Worm (Caenorhabditis elegans): ENCODE data around the gene fbxa-7.

Gene fbxa-7

DNA sequence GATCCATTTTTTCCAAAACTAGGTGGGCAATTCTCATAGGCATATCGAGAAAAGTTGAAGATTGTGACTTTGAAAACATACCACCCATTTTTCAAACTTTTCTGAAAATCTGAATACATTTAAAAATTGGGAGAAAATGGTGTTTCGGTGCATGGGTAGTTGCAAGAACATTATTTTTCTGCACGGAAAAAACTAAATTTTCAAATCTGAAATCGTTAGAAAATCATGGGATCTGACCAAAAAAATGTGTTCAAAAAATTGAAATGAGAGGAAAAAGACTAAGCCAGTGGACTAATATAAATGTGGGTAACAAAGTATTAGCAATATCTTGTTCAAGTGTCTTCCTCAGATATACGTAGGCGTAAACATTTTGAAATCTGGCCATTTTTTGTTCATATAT, 7.6 kb upstream of the fbxa-7 start, which contains the start of gene fbxa-43:
TSS of gene fbxa-43 (minus strand) at position 101 of the 400 bp plus-strand sequence.
- TF ChIP-seq R02D3.7 (tag; optimal IDR thresholded peaks at IDR 0.05), result no peak
- TF ChIP-seq egl-5 (tag; optimal IDR thresholded peaks at IDR 0.05), result no peak
- TF ChIP-seq snpc-4 (tag; optimal IDR thresholded peaks at IDR 0.05), result no peak
- TF ChIP-seq ceh-28 (tag; optimal IDR thresholded peaks at IDR 0.05), result no peak
- TF ChIP-seq nhr-76 (tag; optimal IDR thresholded peaks at IDR 0.05), result no peak
- TF ChIP-seq jun-1 (tag; optimal IDR thresholded peaks at IDR 0.05), result no peak
- no peak for TF ChIP-seq unc-39 (tag; optimal IDR thresholded peaks at IDR 0.05)
- TF ChIP-seq ZK546.5 (tag; optimal IDR thresholded peaks at IDR 0.05), result no peak
- no peak for TF ChIP-seq egl-27 (tag; optimal IDR thresholded peaks at IDR 0.05)
- no peak for TF ChIP-seq aly-2 (tag; optimal IDR thresholded peaks at IDR 0.05)
- no peak for TF ChIP-seq ceh-82 (tag; optimal IDR thresholded peaks at IDR 0.05)
- TF ChIP-seq zag-1 (tag; optimal IDR thresholded peaks at IDR 0.05), result no peak
- no peak for TF ChIP-seq fkh-2 (tag; optimal IDR thresholded peaks at IDR 0.05)
- no peak for TF ChIP-seq nhr-77 (tag; optimal IDR thresholded peaks at IDR 0.05)
- TF ChIP-seq ztf-4 (tag; optimal IDR thresholded peaks at IDR 0.05), result no peak
- TF ChIP-seq sea-2 (GFP tag; optimal IDR thresholded peaks at IDR 0.05), result no peak
- TF ChIP-seq ama-1 (optimal IDR thresholded peaks at IDR 0.05), result no peak

DNA sequence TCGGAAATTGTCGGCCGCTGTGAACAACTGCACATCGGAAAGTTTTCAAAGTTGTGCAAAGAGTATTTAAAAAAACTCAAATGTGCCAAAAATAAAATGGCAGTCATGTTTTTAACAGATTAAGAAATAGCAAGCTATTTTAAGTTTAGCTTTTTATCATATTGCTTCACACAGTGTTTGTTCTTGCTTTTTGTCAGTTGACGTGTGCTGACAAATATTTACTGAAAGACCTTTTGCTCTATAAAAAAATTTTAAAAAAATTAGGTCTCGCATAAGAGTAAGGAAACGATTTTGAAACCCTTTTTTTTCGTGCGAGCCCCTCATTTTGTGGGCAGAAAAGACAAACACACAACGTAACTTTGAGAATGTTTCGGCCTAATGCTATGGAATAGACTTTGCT, 4.3 kb upstream of the fbxa-7 start, which contains the start of gene fbxa-71:
TSS of gene fbxa-71 (plus strand) at position 301 of the 400 bp plus-strand sequence.
- TF ChIP-seq R02D3.7 (tag; optimal IDR thresholded peaks at IDR 0.05) (no peak), unc-39 (tag; optimal IDR thresholded peaks at IDR 0.05) (no peak), ZK546.5 (tag; optimal IDR thresholded peaks at IDR 0.05) (no peak), nhr-43 (tag; optimal IDR thresholded peaks at IDR 0.05; ENCODE audit: poor library complexity, severe bottlenecking) (no peak), ceh-9 (tag; optimal IDR thresholded peaks at IDR 0.05) (no peak), ztf-4 (tag; optimal IDR thresholded peaks at IDR 0.05) (no peak), nhr-76 (tag; optimal IDR thresholded peaks at IDR 0.05) (no peak), mdl-1 (tag; optimal IDR thresholded peaks at IDR 0.05) (no peak), zag-1 (tag; optimal IDR thresholded peaks at IDR 0.05) (no peak)

DNA sequence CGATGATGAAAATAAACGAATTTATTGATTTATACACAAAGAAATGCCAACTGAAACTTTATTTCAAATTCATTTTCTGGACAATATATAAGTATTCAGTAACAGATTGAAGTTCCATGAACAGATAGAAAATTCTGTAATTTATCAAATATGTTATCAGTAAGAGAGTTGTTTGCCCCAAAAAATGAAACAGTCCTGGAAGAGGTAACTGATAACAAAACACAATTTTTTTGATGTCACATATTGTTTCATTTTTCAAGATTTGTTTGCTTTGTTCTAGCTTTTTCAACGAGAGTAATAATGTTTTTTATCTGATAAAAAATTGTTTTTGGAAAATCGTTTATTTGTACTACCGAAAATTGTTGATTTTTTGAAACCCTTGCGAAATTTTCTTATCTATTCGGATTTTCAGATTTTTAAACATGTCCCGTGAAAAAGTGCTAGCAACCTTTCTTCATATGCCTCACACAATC, 1.8 kb upstream of the fbxa-7 start, which contains the start of gene fbxa-73:
TSS of gene fbxa-73 (plus strand) at position 423 of the 473 bp plus-strand sequence.
- TF ChIP-seq eor-1 (tag; optimal IDR thresholded peaks at IDR 0.05) (no peak), ceh-9 (tag; optimal IDR thresholded peaks at IDR 0.05) (no peak), pqm-1 (tag; optimal IDR thresholded peaks at IDR 0.05) (peak; percentile 35), elt-2 (tag; optimal IDR thresholded peaks at IDR 0.05) (peak; percentile 69)

DNA sequence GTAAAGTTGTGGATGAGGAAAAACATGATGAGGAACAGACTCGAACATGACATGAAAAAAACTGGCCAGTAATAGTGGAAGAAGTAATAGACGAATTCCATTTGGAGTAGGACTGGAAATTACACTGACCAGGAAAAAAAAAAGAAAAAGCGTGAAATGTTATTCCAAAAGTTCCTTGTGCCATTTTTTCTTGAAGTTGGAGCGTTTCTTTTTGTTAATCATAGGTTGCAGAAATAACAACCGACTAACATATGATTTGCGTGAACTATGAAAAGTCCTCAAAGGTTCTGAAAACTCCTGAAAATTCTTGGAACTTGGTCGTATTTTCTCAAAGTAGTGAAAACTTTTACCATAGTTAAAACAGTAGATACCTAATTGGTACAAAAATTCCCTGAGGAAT, 5.5 kb downstream of the fbxa-7 start, which contains the start of gene srd-67:
TSS of gene srd-67 (minus strand) at position 101 of the 400 bp plus-strand sequence.
- no peak for TF ChIP-seq nhr-12 (tag; optimal IDR thresholded peaks at IDR 0.05)
- TF ChIP-seq nhr-67 (tag; optimal IDR thresholded peaks at IDR 0.05), result no peak
- TF ChIP-seq tbx-2 (tag; optimal IDR thresholded peaks at IDR 0.05), result no peak
- TF ChIP-seq elt-1 (tag; optimal IDR thresholded peaks at IDR 0.05), result no peak
- no peak for TF ChIP-seq eor-1 (tag; optimal IDR thresholded peaks at IDR 0.05)
- no peak for TF ChIP-seq R02D3.7 (tag; optimal IDR thresholded peaks at IDR 0.05)
- TF ChIP-seq fos-1 (tag; optimal IDR thresholded peaks at IDR 0.05), result no peak
- TF ChIP-seq unc-62 (GFP tag; optimal IDR thresholded peaks at IDR 0.05), result no peak
- TF ChIP-seq elt-2 (tag; optimal IDR thresholded peaks at IDR 0.05), result no peak
- TF ChIP-seq lsy-12 (tag; optimal IDR thresholded peaks at IDR 0.05), result no peak
- no peak for TF ChIP-seq ZK546.5 (tag; optimal IDR thresholded peaks at IDR 0.05)
- no peak for TF ChIP-seq nhr-237 (tag; optimal IDR thresholded peaks at IDR 0.05)
- no peak for TF ChIP-seq ztf-4 (tag; optimal IDR thresholded peaks at IDR 0.05)
- no peak for TF ChIP-seq egl-5 (tag; optimal IDR thresholded peaks at IDR 0.05)
- TF ChIP-seq snpc-4 (tag; optimal IDR thresholded peaks at IDR 0.05), result no peak
- no peak for TF ChIP-seq nhr-23 (tag; optimal IDR thresholded peaks at IDR 0.05)

DNA sequence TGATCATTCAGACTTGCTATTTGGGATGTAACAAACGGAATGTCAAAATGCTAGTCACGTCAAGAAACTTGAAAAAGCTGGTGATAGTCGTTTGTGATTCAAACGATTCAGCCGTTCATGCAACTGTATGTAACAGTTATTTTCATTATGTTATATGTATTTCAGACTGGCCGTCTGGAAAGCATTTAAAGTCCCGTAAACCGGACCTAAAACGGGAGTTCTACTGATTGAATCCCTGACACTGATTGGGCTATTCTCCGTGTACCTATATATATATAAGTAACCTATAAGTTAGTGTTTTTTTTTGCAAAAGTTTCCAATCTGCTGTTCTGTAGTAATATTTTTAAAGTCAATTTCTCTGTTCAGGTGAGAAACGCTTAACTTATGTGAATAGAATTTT, 7.6 kb downstream of the fbxa-7 start:
- TF ChIP-seq nhr-28 (tag; optimal IDR thresholded peaks at IDR 0.05) (no peak), zag-1 (tag; optimal IDR thresholded peaks at IDR 0.05) (no peak), ama-1 (optimal IDR thresholded peaks at IDR 0.05) (no peak), hmg-11 (tag; optimal IDR thresholded peaks at IDR 0.05) (no peak), jun-1 (tag; optimal IDR thresholded peaks at IDR 0.05) (no peak), ceh-9 (tag; optimal IDR thresholded peaks at IDR 0.05) (no peak), eor-1 (tag; optimal IDR thresholded peaks at IDR 0.05) (no peak), fkh-10 (GFP tag; optimal IDR thresholded peaks at IDR 0.05) (no peak), nhr-11 (tag; optimal IDR thresholded peaks at IDR 0.05) (no peak), skn-1 (tag; optimal IDR thresholded peaks at IDR 0.05) (no peak), ztf-4 (tag; optimal IDR thresholded peaks at IDR 0.05) (no peak), egl-5 (tag; optimal IDR thresholded peaks at IDR 0.05) (no peak), unc-39 (tag; optimal IDR thresholded peaks at IDR 0.05) (no peak), nhr-43 (tag; optimal IDR thresholded peaks at IDR 0.05; ENCODE audit: poor library complexity, severe bottlenecking) (no peak), fkh-2 (tag; optimal IDR thresholded peaks at IDR 0.05) (no peak), sea-2 (GFP tag; optimal IDR thresholded peaks at IDR 0.05) (no peak), nhr-77 (tag; optimal IDR thresholded peaks at IDR 0.05) (no peak), nhr-76 (tag; optimal IDR thresholded peaks at IDR 0.05) (no peak), nfya-1 (tag; optimal IDR thresholded peaks at IDR 0.05; ENCODE audit: insufficient read depth) (no peak)
